Worm (Caenorhabditis elegans) whole organism, late embryonic: ENCODE data around the gene nuo-3.
"Not testable (repeated sequence)": the region's sequence is repeated elsewhere in the genome, so short reads cannot be mapped to it uniquely, and the experiment has no call there.

ENCODE experiments used
- K02D7.2 ChIP-seq: sonication (generic microtip); optimal IDR thresholded peaks from 2 replicates; lab custom pipeline; 2017; ENCODE audit warnings: mild to moderate bottlenecking, missing genetic modification characterization, missing compliant biosample characterization
- Y22D7AL.16 ChIP-seq: sonication (generic microtip); optimal IDR thresholded peaks from 2 replicates; lab custom pipeline; 2016; ENCODE audit warnings: missing genetic modification characterization, missing compliant biosample characterization
- ama-1 ChIP-seq: fragments of 150-350 bp; optimal IDR thresholded peaks from 2 replicates; lab custom pipeline; 2014
- ceh-45 ChIP-seq: fragments of 200-800 bp; sonication (Bioruptor generic); IDR thresholded peaks from 2 replicates; pipeline ENCODE4 v1.3.6; 2022; ENCODE audit warnings: missing genetic modification reagents, missing genetic modification characterization, missing compliant biosample characterization
- ceh-9 ChIP-seq: sonication (generic microtip); optimal IDR thresholded peaks from 2 replicates; lab custom pipeline; 2016; ENCODE audit warnings: mild to moderate bottlenecking, missing genetic modification characterization, inconsistent platforms, missing compliant biosample characterization
- che-1 ChIP-seq: sonication (generic microtip); optimal IDR thresholded peaks from 2 replicates; lab custom pipeline; 2016; ENCODE audit warnings: mild to moderate bottlenecking, missing genetic modification characterization, missing compliant biosample characterization
- hlh-15 ChIP-seq: sonication (generic microtip); optimal IDR thresholded peaks from 2 replicates; lab custom pipeline; 2016; ENCODE audit warnings: missing genetic modification characterization, missing compliant biosample characterization
- lin-11 ChIP-seq: fragments of 200-800 bp; sonication (Bioruptor generic); optimal IDR thresholded peaks from 2 replicates; lab custom pipeline; 2018; ENCODE audit warnings: mild to moderate bottlenecking, missing genetic modification characterization, missing compliant biosample characterization
- unc-42 ChIP-seq: sonication (generic microtip); optimal IDR thresholded peaks from 2 replicates; lab custom pipeline; 2016; ENCODE audit warnings: missing genotype, missing genetic modification characterization, missing compliant biosample characterization
- ztf-16 ChIP-seq: sonication (generic microtip); optimal IDR thresholded peaks from 2 replicates; lab custom pipeline; 2017; ENCODE audit warnings: missing genetic modification characterization, missing compliant biosample characterization

- not testable (repeated sequence) for TF ChIP-seq unc-42 (tag; lab: Kevin White, UChicago); ama-1 (lab: Kevin White, UChicago); hlh-15 (tag; lab: Kevin White, UChicago); K02D7.2 (tag; lab: Kevin White, UChicago); ceh-45 (GFP tag; lab: Robert Waterston, UW); Y22D7AL.16 (tag; lab: Kevin White, UChicago); ceh-9 (tag; lab: Kevin White, UChicago); che-1 (tag; lab: Kevin White, UChicago); lin-11; ztf-16 (tag; lab: Kevin White, UChicago)
Measured at ce11 chrIV:14843062-14843461, 45.7 kb upstream of the nuo-3 start, which contains the start of gene Y57G11C.20.
